Worm (Caenorhabditis elegans): ENCODE measurements around the gene C25F6.1.

C25F6.1 gene

ce11 chrX:5458750-5459149 lies 27.5 kb upstream of the C25F6.1 start:
- TF ChIP-seq aptf-3 (GFP tag; IDR thresholded peaks at IDR 0.05) (no peak), nhr-80 (tag; optimal IDR thresholded peaks at IDR 0.05) (peak; percentile 37)

DNA sequence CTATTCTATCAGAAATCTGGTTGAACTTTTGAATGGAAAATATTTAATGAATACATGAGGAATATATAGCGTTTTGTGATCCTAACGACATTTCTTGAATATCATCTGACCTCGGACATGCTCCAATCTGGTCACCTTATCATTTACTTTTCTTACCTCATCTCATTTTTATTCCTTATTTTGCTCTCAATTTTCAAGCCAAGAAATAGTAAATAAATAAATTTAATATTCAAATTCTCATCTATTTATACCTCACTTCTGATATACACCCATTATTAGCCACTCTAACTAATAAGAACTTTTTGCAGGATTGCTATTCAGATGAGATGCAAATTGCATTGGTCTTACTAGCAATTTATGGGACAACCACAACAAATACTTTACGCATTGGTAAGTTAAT lies 25.4 kb upstream of the C25F6.1 start, which contains the start of gene ddr-1:
TSS of gene ddr-1 (plus strand) at position 301 of the 400 bp plus-strand sequence.
- TF ChIP-seq F37B4.10 (GFP tag; IDR thresholded peaks at IDR 0.05) (no peak), snpc-1.1 (tag; optimal IDR thresholded peaks at IDR 0.05; ENCODE audit: insufficient read depth) (no peak), ceh-58 (GFP tag; IDR thresholded peaks at IDR 0.05) (no peak), nfya-1 (tag; optimal IDR thresholded peaks at IDR 0.05; ENCODE audit: borderline replicate concordance, insufficient read depth) (no peak), nhr-120 (GFP tag; IDR thresholded peaks at IDR 0.05) (no peak), lin-26 (GFP tag; IDR thresholded peaks at IDR 0.05) (no peak), F39B2.1 (GFP tag; IDR thresholded peaks at IDR 0.05) (no peak), bed-2 (GFP tag; IDR thresholded peaks at IDR 0.05) (no peak), madf-10 (tag; optimal IDR thresholded peaks at IDR 0.05) (no peak), repo-1 (tag; optimal IDR thresholded peaks at IDR 0.05) (no peak), Y67H2A.10 (GFP tag; conservative IDR thresholded peaks at IDR 0.05) (no peak), F55B11.4 (tag; optimal IDR thresholded peaks at IDR 0.05; ENCODE audit: borderline replicate concordance, insufficient read depth) (no peak), nhr-80 (tag; optimal IDR thresholded peaks at IDR 0.05) (no peak), B0019.2 (GFP tag; conservative IDR thresholded peaks at IDR 0.05) (no peak), nhr-27 (tag; optimal IDR thresholded peaks at IDR 0.05) (no peak), T07F8.4 (tag; optimal IDR thresholded peaks at IDR 0.05) (no peak), snpc-4 (GFP tag; optimal IDR thresholded peaks at IDR 0.05) (no peak), snpc-4 (tag; optimal IDR thresholded peaks at IDR 0.05) (no peak), chd-7 (tag; optimal IDR thresholded peaks at IDR 0.05) (no peak), cebp-2 (GFP tag; IDR thresholded peaks at IDR 0.05) (no peak)

- peak; percentile 42 for TF ChIP-seq nhr-80 (tag; optimal IDR thresholded peaks at IDR 0.05)
- TF ChIP-seq ztf-18 (tag; optimal IDR thresholded peaks at IDR 0.05) = no peak
- no peak for TF ChIP-seq somi-1 (GFP tag; optimal IDR thresholded peaks at IDR 0.05)
- no peak for TF ChIP-seq repo-1 (tag; optimal IDR thresholded peaks at IDR 0.05)
- no peak for TF ChIP-seq chd-7 (tag; optimal IDR thresholded peaks at IDR 0.05)
- TF ChIP-seq F55B11.4 (tag; optimal IDR thresholded peaks at IDR 0.05; ENCODE audit: borderline replicate concordance, insufficient read depth) = no peak
- no peak for TF ChIP-seq Y95B8A.8 (GFP tag; IDR thresholded peaks at IDR 0.05)
These were observed 20.7 kb upstream of the C25F6.1 start for ce11 chrX:5465631-5466030.

DNA sequence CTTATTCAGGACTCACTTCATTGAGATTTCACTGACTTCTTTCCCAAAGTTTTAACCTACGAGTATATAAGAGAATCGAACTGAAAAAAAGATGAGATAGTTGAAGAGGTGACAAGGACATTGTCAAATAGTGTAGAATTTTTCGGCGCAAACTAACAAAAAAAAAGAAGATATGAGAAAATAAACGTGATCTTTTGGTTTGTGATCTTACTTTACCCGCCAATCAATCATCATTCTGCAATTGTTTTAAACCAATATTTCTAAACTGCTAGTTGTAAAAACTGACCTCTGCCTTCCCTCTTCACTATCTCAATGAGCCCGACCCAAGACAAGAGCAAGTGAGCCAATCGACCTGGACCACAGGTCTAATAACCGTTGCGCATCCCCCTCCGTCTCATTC lies 20.1 kb upstream of the C25F6.1 start:
- no peak for TF ChIP-seq ztf-25 (GFP tag; IDR thresholded peaks at IDR 0.05)
- no peak for TF ChIP-seq F49E8.2 (tag; optimal IDR thresholded peaks at IDR 0.05; ENCODE audit: insufficient read depth)
- TF ChIP-seq F39B2.1 (GFP tag; IDR thresholded peaks at IDR 0.05) = 0 out of 2 replicates have a peak, but pooled peaks have one; percentile 28

- TF ChIP-seq egl-44 (GFP tag; IDR thresholded peaks at IDR 0.05) = no peak
- TF ChIP-seq hsf-1 (GFP tag; IDR thresholded peaks at IDR 0.05) = no peak
- TF ChIP-seq tbp1 (GFP tag; optimal IDR thresholded peaks at IDR 0.05) = peak; percentile 9
- TF ChIP-seq chd-7 (tag; optimal IDR thresholded peaks at IDR 0.05) = no peak
- TF ChIP-seq mcd-1 (GFP tag; IDR thresholded peaks at IDR 0.05) = peak; percentile 18; the same call in 1 of the 2 replicates
- no peak for TF ChIP-seq lin-35 (GFP tag; optimal IDR thresholded peaks at IDR 0.05)
- TF ChIP-seq let-607 (tag; optimal IDR thresholded peaks at IDR 0.05) = peak; percentile 47 to 91
- no peak for TF ChIP-seq F55B11.4 (tag; optimal IDR thresholded peaks at IDR 0.05; ENCODE audit: borderline replicate concordance, insufficient read depth)
- no peak for TF ChIP-seq ceh-58 (GFP tag; IDR thresholded peaks at IDR 0.05)
- no peak for TF ChIP-seq hlh-12 (tag; optimal IDR thresholded peaks at IDR 0.05)
- TF ChIP-seq nhr-120 (GFP tag; IDR thresholded peaks at IDR 0.05) = no peak
- TF ChIP-seq gei-17 (GFP tag; optimal IDR thresholded peaks at IDR 0.05) = no peak
- peak; percentile 76 for TF ChIP-seq nhr-80 (tag; optimal IDR thresholded peaks at IDR 0.05)
- no peak for TF ChIP-seq athp-1 (tag; optimal IDR thresholded peaks at IDR 0.05)
- TF ChIP-seq mxl-1 (tag; optimal IDR thresholded peaks at IDR 0.05) = no peak
- TF ChIP-seq dpl-1 (GFP tag; optimal IDR thresholded peaks at IDR 0.05) = no peak
- TF ChIP-seq hmg-20 (GFP tag; IDR thresholded peaks at IDR 0.05) = no peak
- peak; percentile 40 for TF ChIP-seq ztf-26 (tag; optimal IDR thresholded peaks at IDR 0.05)
- no peak for TF ChIP-seq lin-26 (GFP tag; IDR thresholded peaks at IDR 0.05)
- TF ChIP-seq zfh-2 (GFP tag; conservative IDR thresholded peaks at IDR 0.05) = no peak
- TF ChIP-seq mel-28 (tag; optimal IDR thresholded peaks at IDR 0.05; ENCODE audit: borderline replicate concordance) = no peak
These were observed 19.0 kb upstream of the C25F6.1 start for ce11 chrX:5467308-5467707.

Data from whole organism, young adult.